Fruit fly (Drosophila melanogaster) whole organism, adult: ENCODE results near the gene TSG101.

Experiments
- CG11617 ChIP-seq: fragments of 200-800 bp; sonication (Bioruptor generic); optimal IDR thresholded peaks from 2 replicates; lab custom pipeline; 2017; ENCODE audit warnings: mild to moderate bottlenecking, missing biosample characterization, missing genetic modification reagents, missing genetic modification characterization
- CG14711 ChIP-seq: fragments of 200-800 bp; sonication (Bioruptor generic); optimal IDR thresholded peaks from 2 replicates; lab custom pipeline; 2018; ENCODE audit warnings: missing biosample characterization, mild to moderate bottlenecking, missing genetic modification characterization, moderate library complexity
- CG1620 ChIP-seq: fragments of 200-800 bp; sonication (Bioruptor generic); optimal IDR thresholded peaks from 2 replicates; lab custom pipeline; 2016; ENCODE audit warnings: missing biosample characterization, missing genetic modification characterization
- CG5204 ChIP-seq: fragments of 200-800 bp; sonication (Bioruptor generic); optimal IDR thresholded peaks from 2 replicates; lab custom pipeline; 2016; ENCODE audit warnings: missing biosample characterization, missing genetic modification characterization
- CG7045 ChIP-seq: fragments of 200-800 bp; sonication (Bioruptor generic); optimal IDR thresholded peaks from 2 replicates; lab custom pipeline; 2017; ENCODE audit warnings: missing biosample characterization, mild to moderate bottlenecking, missing genetic modification characterization
- Clk ChIP-seq: fragments of 200-800 bp; sonication (Bioruptor generic); optimal IDR thresholded peaks from 2 replicates; lab custom pipeline; 2017; ENCODE audit warnings: missing biosample characterization, missing genetic modification characterization
- kay ChIP-seq: fragments of 200-800 bp; sonication (Bioruptor generic); peaks from one replicate; lab custom pipeline; 2016; ENCODE audit warnings: missing biosample characterization, missing genetic modification characterization, borderline replicate concordance
- tj ChIP-seq: fragments of 200-800 bp; sonication (Bioruptor generic); optimal IDR thresholded peaks from 3 replicates; lab custom pipeline; 2017; ENCODE audit warnings: missing biosample characterization, mild to moderate bottlenecking, missing genetic modification characterization, moderate library complexity

- TF ChIP-seq kay (no peak), tj (no peak), CG14711 (tag; lab: Kevin White, UChicago) (no peak), CG5204 (GFP tag; lab: Kevin White, UChicago) (no peak), Clk (GFP tag; lab: Kevin White, UChicago) (no peak), CG1620 (GFP tag; lab: Kevin White, UChicago) (no peak), CG11617 (GFP tag; lab: Kevin White, UChicago) (no peak), CG7045 (GFP tag; lab: Kevin White, UChicago) (no peak)
Measured at dm6 chr3L:16865832-16866163, 23.7 kb downstream of the TSG101 start.
